Worm (Caenorhabditis elegans) whole organism, young adult: ENCODE data around the gene R07B1.11.

Experiments
- F57A8.1 ChIP-seq: fragments of 200-800 bp; sonication (Bioruptor generic); optimal IDR thresholded peaks from 2 replicates; lab custom pipeline; 2018; ENCODE audit warnings: mild to moderate bottlenecking, missing genetic modification characterization, moderate library complexity, missing compliant biosample characterization
- F57C9.4 ChIP-seq: sonication (generic microtip); optimal IDR thresholded peaks from 2 replicates; lab custom pipeline; 2017; ENCODE audit warnings: mild to moderate bottlenecking, missing genetic modification characterization, missing compliant biosample characterization
- ama-1 ChIP-seq, 3 experiments: fragments of 150-350 bp in 1 of 3; sonication (generic microtip) in 2 of 3; optimal IDR thresholded peaks; 2 replicates each; lab custom pipeline; 2014 to 2018; ENCODE audit warnings: missing biosample characterization in 2 of 3, missing genetic modification characterization in 2 of 3, missing genetic modification reagents in 2 of 3
- ceh-40 ChIP-seq: fragments of 200-800 bp; sonication (Bioruptor generic); IDR thresholded peaks from 2 replicates; pipeline ENCODE4 v1.3.6; 2022; ENCODE audit warnings: missing genetic modification characterization, missing compliant biosample characterization
- mcd-1 ChIP-seq: fragments of 200-800 bp; sonication (Bioruptor generic); IDR thresholded peaks from 2 replicates; pipeline ENCODE4 v1.3.6; 2022; ENCODE audit warnings: missing genetic modification reagents, missing genetic modification characterization, missing compliant biosample characterization
- pha-4 ChIP-seq: fragments of 150-350 bp; sonication (generic microtip); optimal IDR thresholded peaks from 2 replicates; lab custom pipeline; 2014; ENCODE audit warnings: missing biosample characterization, missing genetic modification reagents, missing genetic modification characterization
- somi-1 ChIP-seq: fragments of 200-800 bp; sonication (Bioruptor generic); optimal IDR thresholded peaks from 2 replicates; lab custom pipeline; 2018; ENCODE audit warnings: mild to moderate bottlenecking, missing genetic modification characterization, missing compliant biosample characterization
- ztf-18 ChIP-seq: sonication (generic microtip); optimal IDR thresholded peaks from 2 replicates; lab custom pipeline; 2016; ENCODE audit warnings: missing genotype, mild to moderate bottlenecking, missing genetic modification characterization, missing compliant biosample characterization

DNA sequence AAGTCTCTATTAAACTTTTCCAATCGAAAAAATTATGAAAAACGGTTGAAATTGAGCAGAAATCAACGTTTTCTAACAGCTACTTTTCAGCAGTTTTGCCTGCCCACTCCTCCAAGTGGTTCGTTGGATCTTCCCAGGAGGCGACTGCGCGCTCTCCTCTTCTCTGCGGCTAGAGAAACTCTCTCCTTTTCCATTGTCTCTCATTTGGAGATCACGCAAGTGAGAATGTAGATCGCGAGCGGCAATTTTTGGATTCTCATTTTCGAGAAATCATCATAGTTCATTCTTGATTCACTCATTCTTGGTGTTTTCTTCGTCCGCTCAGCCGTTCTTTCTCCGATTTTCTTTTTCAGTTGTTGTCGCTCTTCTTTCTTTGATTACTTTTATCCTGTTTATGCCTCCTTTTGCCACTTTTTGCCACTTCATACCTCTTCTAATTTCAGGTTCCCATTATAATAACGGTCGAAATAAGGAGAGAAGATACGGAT is 27.2 kb downstream of the R07B1.11 start, which contains the start of gene mrp-4:
- TF ChIP-seq mcd-1 (no peak), F57C9.4 (tag; lab: Kevin White, UChicago) (no peak), ama-1 (optimal IDR thresholded peaks at IDR 0.05; lab: Kevin White, UChicago) (no peak), ama-1 (GFP tag; optimal IDR thresholded peaks at IDR 0.05; lab: Kevin White, UChicago) (no peak), somi-1 (GFP tag; lab: Kevin White, UChicago) (no peak), ceh-40 (GFP tag; lab: Robert Waterston, UW) (no peak), ztf-18 (tag; lab: Kevin White, UChicago) (no peak), pha-4 (tag; lab: Kevin White, UChicago) (no peak), F57A8.1 (no peak)
